Fruit fly (Drosophila melanogaster) Kc167 (cell line): ENCODE results near the gene dar1.

ENCODE experiments used
- Myc ChIP-seq: fragments of >200 bp; optimal IDR thresholded peaks from 2 replicates; lab custom pipeline; 2017; ENCODE audit warnings: missing external identifiers
- Sin3A ChIP-seq: fragments of >200 bp; optimal IDR thresholded peaks from 2 replicates; lab custom pipeline; 2018; ENCODE audit warnings: missing external identifiers
- h ChIP-seq: fragments of >200 bp; optimal IDR thresholded peaks from 3 replicates; lab custom pipeline; 2018; ENCODE audit warnings: missing external identifiers
- insv ChIP-seq: fragments of >200 bp; optimal IDR thresholded peaks from 3 replicates; lab custom pipeline; 2018; ENCODE audit warnings: missing external identifiers
- psq ChIP-seq: fragments of >200 bp; optimal IDR thresholded peaks from 2 replicates; lab custom pipeline; 2017; ENCODE audit warnings: missing external identifiers
- ttk ChIP-seq: sonication (Bioruptor generic); optimal IDR thresholded peaks from 2 replicates; lab custom pipeline; 2017; ENCODE audit warnings: missing external identifiers

dar1 gene

dm6 chr3L:3657897-3658296, 31.7 kb downstream of the dar1 start:
- TF ChIP-seq h (lab: Kevin White, UChicago): no peak
- no peak for TF ChIP-seq psq
- TF ChIP-seq Sin3A (lab: Kevin White, UChicago): no peak
- TF ChIP-seq Myc (lab: Kevin White, UChicago): no peak
- no peak for TF ChIP-seq insv (lab: Kevin White, UChicago)
- no peak for TF ChIP-seq ttk (lab: Kevin White, UChicago)

- TF ChIP-seq insv (lab: Kevin White, UChicago) (no peak), psq (no peak), Myc (lab: Kevin White, UChicago) (no peak), Sin3A (lab: Kevin White, UChicago) (no peak), ttk (lab: Kevin White, UChicago) (no peak), h (lab: Kevin White, UChicago) (no peak)
These were observed 32.6 kb downstream of the dar1 start, which contains the start of gene CG43098 for dm6 chr3L:3658768-3659167. Gene CG43098, plus strand, starts transcription at chr3L:3659068.

dm6 chr3L:3665288-3666210, 39.4 kb downstream of the dar1 start:
- TF ChIP-seq ttk (lab: Kevin White, UChicago) (no peak), insv (lab: Kevin White, UChicago) (no peak), Sin3A (lab: Kevin White, UChicago) (no peak)

- TF ChIP-seq Myc (lab: Kevin White, UChicago) (no peak), psq (no peak), insv (lab: Kevin White, UChicago) (no peak), Sin3A (lab: Kevin White, UChicago) (no peak), ttk (lab: Kevin White, UChicago) (no peak), h (lab: Kevin White, UChicago) (no peak)
These were observed 41.4 kb downstream of the dar1 start for dm6 chr3L:3667594-3667993.

dm6 chr3L:3672490-3673107, 46.4 kb downstream of the dar1 start:
- TF ChIP-seq h (lab: Kevin White, UChicago) (no peak), Myc (lab: Kevin White, UChicago) (no peak), ttk (lab: Kevin White, UChicago) (no peak), insv (lab: Kevin White, UChicago) (no peak), Sin3A (lab: Kevin White, UChicago) (no peak), psq (no peak)

- no peak for TF ChIP-seq psq
- no peak for TF ChIP-seq Sin3A (lab: Kevin White, UChicago)
- no peak for TF ChIP-seq Myc (lab: Kevin White, UChicago)
- no peak for TF ChIP-seq insv (lab: Kevin White, UChicago)
These were observed 52.2 kb downstream of the dar1 start for dm6 chr3L:3678375-3678774.

dm6 chr3L:3684004-3684403, 57.9 kb downstream of the dar1 start:
- TF ChIP-seq insv (lab: Kevin White, UChicago) (no peak), ttk (lab: Kevin White, UChicago) (no peak), psq (no peak), h (lab: Kevin White, UChicago) (no peak), Myc (lab: Kevin White, UChicago) (no peak), Sin3A (lab: Kevin White, UChicago) (no peak)

dm6 chr3L:3686274-3686673, 60.1 kb downstream of the dar1 start:
- no peak for TF ChIP-seq h (lab: Kevin White, UChicago)
- no peak for TF ChIP-seq Sin3A (lab: Kevin White, UChicago)
- no peak for TF ChIP-seq ttk (lab: Kevin White, UChicago)
- no peak for TF ChIP-seq insv (lab: Kevin White, UChicago)

- no peak for TF ChIP-seq insv (lab: Kevin White, UChicago)
- no peak for TF ChIP-seq ttk (lab: Kevin White, UChicago)
- no peak for TF ChIP-seq Myc (lab: Kevin White, UChicago)
- TF ChIP-seq psq: no peak
- TF ChIP-seq h (lab: Kevin White, UChicago): no peak
- TF ChIP-seq Sin3A (lab: Kevin White, UChicago): no peak
These were observed 63.9 kb downstream of the dar1 start for dm6 chr3L:3690085-3690484.

- no peak for TF ChIP-seq insv (lab: Kevin White, UChicago)
- TF ChIP-seq Sin3A (lab: Kevin White, UChicago): no peak
- TF ChIP-seq Myc (lab: Kevin White, UChicago): no peak
- no peak for TF ChIP-seq h (lab: Kevin White, UChicago)
- TF ChIP-seq ttk (lab: Kevin White, UChicago): no peak
- no peak for TF ChIP-seq psq
These were observed 65.5 kb downstream of the dar1 start for dm6 chr3L:3691639-3692038.

- TF ChIP-seq Myc (lab: Kevin White, UChicago) (no peak), insv (lab: Kevin White, UChicago) (no peak), ttk (lab: Kevin White, UChicago) (no peak), psq (no peak), Sin3A (lab: Kevin White, UChicago) (no peak), h (lab: Kevin White, UChicago) (no peak)
These were observed 69.2 kb downstream of the dar1 start for dm6 chr3L:3695379-3695778.

- TF ChIP-seq insv (lab: Kevin White, UChicago) (no peak), Sin3A (lab: Kevin White, UChicago) (no peak), h (lab: Kevin White, UChicago) (no peak), ttk (lab: Kevin White, UChicago) (no peak), psq (no peak), Myc (lab: Kevin White, UChicago) (no peak)
These were observed 75.9 kb downstream of the dar1 start for dm6 chr3L:3702033-3702432.
